Fruit fly (Drosophila melanogaster): ENCODE measurements around the gene spen.

- TF ChIP-seq Pif1B (GFP tag; optimal IDR thresholded peaks at IDR 0.05) (no peak), CG14655 (GFP tag; optimal IDR thresholded peaks at IDR 0.05) (no peak), CG15710 (tag; optimal IDR thresholded peaks at IDR 0.05) (peak; percentile 11), rn (GFP tag; IDR thresholded peaks at IDR 0.05) (no peak), gl (tag; optimal IDR thresholded peaks at IDR 0.05) (no peak), CG9948 (tag; optimal IDR thresholded peaks at IDR 0.05) (no peak), CG12605 (GFP tag; IDR thresholded peaks at IDR 0.05) (no peak), CG34367 (tag; optimal IDR thresholded peaks at IDR 0.05) (no peak), CG4496 (GFP tag; IDR thresholded peaks at IDR 0.05) (no peak), CG10348 (GFP tag; IDR thresholded peaks at IDR 0.05) (no peak), Snoo (tag; optimal IDR thresholded peaks at IDR 0.05) (no peak), CG8301 (tag; optimal IDR thresholded peaks at IDR 0.05) (no peak)
Measured at dm6 chr2L:203529-204127, 44.8 kb downstream of the spen start, which contains the start of gene mRpL10.
